Worm (Caenorhabditis elegans) whole organism, L1 larva: ENCODE measurements around the gene srh-27.

Source experiments
- ceh-82 ChIP-seq, 3 experiments: fragments of 150-350 bp in 1 of 3; sonication (generic microtip) in 2 of 3; optimal IDR thresholded peaks; 2 replicates each; lab custom pipeline; 2014 to 2017; ENCODE audit warnings: missing biosample characterization in 3 of 3, missing genetic modification characterization in 3 of 3
- dpl-1 ChIP-seq, 3 experiments: fragments of 150-350 bp in 2 of 3; sonication (generic microtip) in 1 of 3; optimal IDR thresholded peaks; 2 replicates each; lab custom pipeline; 2014 to 2017; ENCODE audit warnings: missing biosample characterization in 3 of 3, missing genetic modification characterization in 3 of 3, missing genetic modification reagents in 3 of 3
- efl-1 ChIP-seq, 4 experiments: fragments of 150-350 bp; optimal IDR thresholded peaks in 3 of 4; peaks in 1 of 4; 1 replicate in 1 of 4; 2 replicates in 3 of 4; lab custom pipeline; 2014; ENCODE audit warnings: missing biosample characterization in 2 of 4, missing genetic modification characterization in 2 of 4, missing genetic modification reagents in 2 of 4
- egl-27 ChIP-seq, 2 experiments: fragments of 150-350 bp in 1 of 2; sonication (generic microtip); optimal IDR thresholded peaks; 3 replicates each; lab custom pipeline; 2017 to 2018; ENCODE audit warnings: missing biosample characterization in 2 of 2, missing genetic modification characterization in 2 of 2, missing genetic modification reagents in 2 of 2
- mep-1 ChIP-seq: fragments of 150-350 bp; optimal IDR thresholded peaks from 2 replicates; lab custom pipeline; 2014; ENCODE audit warnings: missing biosample characterization, missing genetic modification characterization
- nhr-76 ChIP-seq: sonication (generic microtip); optimal IDR thresholded peaks from 2 replicates; lab custom pipeline; 2017; ENCODE audit warnings: missing biosample characterization, missing genetic modification characterization
- pag-3 ChIP-seq: sonication (generic microtip); optimal IDR thresholded peaks from 2 replicates; lab custom pipeline; 2017; ENCODE audit warnings: missing genetic modification characterization, mild to moderate bottlenecking, missing compliant biosample characterization, antibody characterized with exemption, borderline replicate concordance; ENCODE audit not compliant: insufficient read depth
- pqm-1 ChIP-seq: sonication (generic microtip); optimal IDR thresholded peaks from 3 replicates; lab custom pipeline; 2017; ENCODE audit warnings: missing biosample characterization, missing genetic modification characterization
- snpc-4 ChIP-seq: fragments of 150-350 bp; optimal IDR thresholded peaks from 2 replicates; lab custom pipeline; 2014; ENCODE audit warnings: missing biosample characterization, missing genetic modification characterization
- snu-23 ChIP-seq: sonication (generic microtip); optimal IDR thresholded peaks from 2 replicates; lab custom pipeline; 2016; ENCODE audit warnings: missing genetic modification characterization, missing compliant biosample characterization
- unc-62 ChIP-seq: fragments of 150-350 bp; optimal IDR thresholded peaks from 2 replicates; lab custom pipeline; 2014; ENCODE audit warnings: missing biosample characterization, missing genetic modification reagents, missing genetic modification characterization
- unc-86 ChIP-seq: sonication (generic microtip); optimal IDR thresholded peaks from 2 replicates; lab custom pipeline; 2016; ENCODE audit warnings: missing genetic modification characterization, missing compliant biosample characterization
- zip-4 ChIP-seq: fragments of 200-800 bp; sonication (Bioruptor generic); optimal IDR thresholded peaks from 2 replicates; lab custom pipeline; 2018; ENCODE audit warnings: mild to moderate bottlenecking, missing genetic modification characterization, moderate library complexity, missing compliant biosample characterization
- ztf-11 ChIP-seq, 2 experiments: sonication (generic microtip); optimal IDR thresholded peaks; 2 replicates each; lab custom pipeline; 2016 to 2017; ENCODE audit warnings: missing genetic modification characterization in 2 of 2, missing biosample characterization in 1 of 2, missing compliant biosample characterization in 1 of 2

DNA sequence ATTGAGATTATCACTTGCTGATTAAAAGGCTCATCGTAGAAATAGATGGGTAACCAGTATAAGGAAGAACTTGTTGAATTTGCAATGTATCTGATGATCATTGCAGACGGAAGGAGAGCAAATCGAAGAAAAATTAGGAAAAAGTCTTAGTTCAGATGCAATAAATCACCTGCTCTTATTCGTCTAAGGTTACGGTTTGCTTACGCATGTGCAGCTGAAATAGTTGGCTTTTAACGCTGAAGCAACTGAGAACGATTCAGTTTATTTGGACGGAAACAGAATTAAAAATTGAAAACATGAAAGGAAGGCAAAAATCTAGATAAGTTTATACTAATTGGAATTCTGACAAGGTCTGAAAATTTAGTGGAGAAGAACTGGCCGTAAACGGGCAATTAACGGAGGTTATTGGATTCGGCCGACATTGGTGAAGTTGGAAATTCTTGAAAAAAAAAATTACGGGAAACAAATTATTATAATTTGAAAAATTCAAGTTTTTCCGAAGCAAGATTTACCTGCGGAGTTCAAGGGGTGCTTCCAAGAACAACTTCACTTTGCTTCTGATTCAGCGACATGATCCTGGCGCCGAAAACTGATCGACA lies 4.5 kb downstream of the srh-27 start, which contains the start of the genes sre-35 and sre-33:
- TF ChIP-seq snpc-4 (tag; lab: Kevin White, UChicago) (no peak), ceh-82 (tag; optimal IDR thresholded peaks at IDR 0.05; lab: Kevin White, UChicago) (no peak), egl-27 (tag; optimal IDR thresholded peaks at IDR 0.05; lab: Kevin White, UChicago) (no peak), pag-3 (tag; lab: Kevin White, UChicago) (no peak), ztf-11 (tag; optimal IDR thresholded peaks at IDR 0.05; lab: Kevin White, UChicago) (no peak), unc-62 (GFP tag; lab: Kevin White, UChicago) (no peak), unc-86 (no peak), dpl-1 (GFP tag; optimal IDR thresholded peaks at IDR 0.05; lab: Kevin White, UChicago) (no peak), efl-1 (optimal IDR thresholded peaks at IDR 0.05; lab: Kevin White, UChicago) (no peak), efl-1 (GFP tag; optimal IDR thresholded peaks at IDR 0.05 in 1 of 2; lab: Kevin White, UChicago) (no peak), snu-23 (GFP tag; lab: Kevin White, UChicago) (no peak), mep-1 (tag; lab: Kevin White, UChicago) (no peak), nhr-76 (tag; lab: Kevin White, UChicago) (no peak), zip-4 (GFP tag; lab: Kevin White, UChicago) (no peak), pqm-1 (tag; lab: Kevin White, UChicago) (no peak)
